Worm (Caenorhabditis elegans) whole organism, L4/young adult: ENCODE results near the gene F32D8.12.

Experiments used
- W03F9.2 ChIP-seq: fragments of 150-350 bp; optimal IDR thresholded peaks from 2 replicates; lab custom pipeline; 2014; ENCODE audit warnings: missing biosample characterization, missing genetic modification characterization
- dao-5 ChIP-seq: sonication (generic microtip); optimal IDR thresholded peaks from 2 replicates; lab custom pipeline; 2016; ENCODE audit warnings: missing genotype, missing genetic modification characterization, moderate library complexity, missing compliant biosample characterization

DNA sequence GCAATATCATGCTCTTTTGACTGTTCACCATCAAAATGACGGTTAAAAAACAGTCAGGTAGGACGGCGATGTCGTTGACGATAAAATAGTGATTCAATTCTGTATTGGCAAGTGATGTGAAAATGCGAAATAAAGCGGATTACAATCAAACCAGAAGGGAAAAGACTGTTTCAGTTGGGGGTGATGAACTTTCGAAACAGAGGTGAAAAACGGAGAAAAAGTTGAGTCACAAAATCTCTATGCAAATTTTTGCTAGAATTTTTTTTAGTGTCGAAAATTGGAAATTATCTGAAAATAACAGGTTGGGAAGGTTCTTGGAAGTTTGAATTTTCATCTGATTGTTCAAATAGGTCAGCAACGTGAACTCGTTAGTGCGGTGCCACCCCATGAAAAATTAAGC is 30.9 kb upstream of the F32D8.12 start, which contains the start of gene nas-31:
- TF ChIP-seq W03F9.2 = no peak
- TF ChIP-seq dao-5 (tag; lab: Kevin White, UChicago) = no peak
